Fruit fly (Drosophila melanogaster) whole organism, embryonic: ENCODE measurements around the gene CG31313.

ENCODE experiments used
- Adf1 ChIP-seq: fragments of 200-800 bp; sonication (Bioruptor generic); IDR thresholded peaks from 2 replicates; pipeline ENCODE4 v1.3.6; 2022; ENCODE audit warnings: missing biosample characterization, missing genetic modification characterization
- Bgb ChIP-seq: fragments of 200-800 bp; sonication (Bioruptor generic); IDR thresholded peaks from 2 replicates; pipeline ENCODE4 v1.3.6; 2022; ENCODE audit warnings: missing biosample characterization, missing genetic modification characterization; ENCODE audit not compliant: partially characterized antibody
- CG10321 ChIP-seq: fragments of 200-800 bp; sonication (Bioruptor generic); IDR thresholded peaks from 2 replicates; pipeline ENCODE4 v1.3.6; 2022; ENCODE audit warnings: missing biosample characterization, missing genetic modification characterization
- CG10366 ChIP-seq: fragments of 200-800 bp; sonication (Bioruptor generic); IDR thresholded peaks from 2 replicates; pipeline ENCODE4 v1.3.6; 2022; ENCODE audit warnings: missing biosample characterization, missing genetic modification characterization
- CG10979 ChIP-seq: fragments of 200-800 bp; sonication (Bioruptor generic); optimal IDR thresholded peaks from 2 replicates; lab custom pipeline; 2018; ENCODE audit warnings: missing biosample characterization, mild to moderate bottlenecking, missing genetic modification characterization, moderate library complexity
- CG12942 ChIP-seq: fragments of 200-800 bp; sonication (Bioruptor generic); optimal IDR thresholded peaks from 3 replicates; lab custom pipeline; 2016; ENCODE audit warnings: missing biosample characterization, missing genetic modification characterization
- CG16779 ChIP-seq: fragments of 200-800 bp; sonication (Bioruptor generic); IDR thresholded peaks from 2 replicates; pipeline ENCODE4 v1.3.6; 2022; ENCODE audit warnings: missing biosample characterization, missing genetic modification characterization
- CG17802 ChIP-seq: fragments of 200-800 bp; sonication (Bioruptor generic); optimal IDR thresholded peaks from 2 replicates; lab custom pipeline; 2018; ENCODE audit warnings: missing biosample characterization, mild to moderate bottlenecking, missing genetic modification characterization, moderate library complexity
- CG1792 ChIP-seq: fragments of 200-800 bp; sonication (Bioruptor generic); optimal IDR thresholded peaks from 2 replicates; lab custom pipeline; 2016; ENCODE audit warnings: missing biosample characterization, missing genetic modification characterization
- CG2120 ChIP-seq: fragments of 200-800 bp; sonication (Bioruptor generic); optimal IDR thresholded peaks from 3 replicates; lab custom pipeline; 2016; ENCODE audit warnings: missing biosample characterization, missing genetic modification characterization
- CG3065 ChIP-seq: fragments of 200-800 bp; sonication (Bioruptor generic); optimal IDR thresholded peaks from 2 replicates; lab custom pipeline; 2016; ENCODE audit warnings: missing biosample characterization, missing genetic modification characterization
- CG34422 ChIP-seq: fragments of 200-800 bp; sonication (Bioruptor generic); IDR thresholded peaks from 3 replicates; pipeline ENCODE4 v1.3.6; 2022; ENCODE audit warnings: missing biosample characterization, missing genetic modification characterization
- CG3726 ChIP-seq: fragments of 200-800 bp; sonication (Bioruptor generic); IDR thresholded peaks from 3 replicates; pipeline ENCODE4, ENCODE4 v1.3.6; 2022; ENCODE audit warnings: missing biosample characterization, missing genetic modification characterization
- CG4820 ChIP-seq: fragments of 200-800 bp; sonication (Bioruptor generic); optimal IDR thresholded peaks from 3 replicates; lab custom pipeline; 2016; ENCODE audit warnings: missing biosample characterization, missing genetic modification characterization
- CG7271 ChIP-seq: fragments of 200-800 bp; sonication (Bioruptor generic); optimal IDR thresholded peaks from 2 replicates; lab custom pipeline; 2018; ENCODE audit warnings: missing biosample characterization, mild to moderate bottlenecking, missing genetic modification characterization, moderate library complexity
- CG7839 ChIP-seq: fragments of 200-800 bp; sonication (Bioruptor generic); optimal IDR thresholded peaks from 3 replicates; lab custom pipeline; 2018; ENCODE audit warnings: missing biosample characterization, mild to moderate bottlenecking, missing genetic modification characterization, moderate library complexity
- CG8089 ChIP-seq: fragments of 200-800 bp; sonication (Bioruptor generic); optimal IDR thresholded peaks from 3 replicates; lab custom pipeline; 2016; ENCODE audit warnings: missing biosample characterization, missing genetic modification characterization
- CG9727 ChIP-seq: fragments of 200-800 bp; sonication (Bioruptor generic); optimal IDR thresholded peaks from 3 replicates; lab custom pipeline; 2017; ENCODE audit warnings: missing biosample characterization, mild to moderate bottlenecking, missing genetic modification characterization
- CkIIα-i1 ChIP-seq: fragments of 200-800 bp; sonication (Bioruptor generic); IDR thresholded peaks from 2 replicates; pipeline ENCODE4 v1.3.6; 2022; ENCODE audit warnings: missing biosample characterization, missing genetic modification characterization
- Dbx ChIP-seq: fragments of 200-800 bp; sonication (Bioruptor generic); IDR thresholded peaks from 3 replicates; pipeline ENCODE4 v1.3.6; 2022; ENCODE audit warnings: missing biosample characterization, missing genetic modification characterization
- Drgx ChIP-seq: fragments of 200-800 bp; sonication (Bioruptor generic); IDR thresholded peaks from 2 replicates; pipeline ENCODE4 v1.3.6; 2022; ENCODE audit warnings: missing biosample characterization, missing genetic modification characterization
- GATAe ChIP-seq: fragments of 200-800 bp; sonication (Bioruptor generic); conservative IDR thresholded peaks from 2 replicates; pipeline ENCODE4 v1.3.6; 2022; ENCODE audit warnings: missing biosample characterization, missing genetic modification characterization
- HLH54F ChIP-seq: fragments of 200-800 bp; sonication (Bioruptor generic); optimal IDR thresholded peaks from 3 replicates; lab custom pipeline; 2016; ENCODE audit warnings: missing biosample characterization, missing genetic modification characterization
- HLHmδ ChIP-seq: fragments of 200-800 bp; sonication (Bioruptor generic); optimal IDR thresholded peaks from 2 replicates; lab custom pipeline; 2018; ENCODE audit warnings: missing biosample characterization, mild to moderate bottlenecking, missing genetic modification characterization, moderate library complexity
- Optix ChIP-seq: fragments of 200-800 bp; sonication (Bioruptor generic); IDR thresholded peaks from 3 replicates; pipeline ENCODE4 v1.3.6; 2022; ENCODE audit warnings: missing biosample characterization, missing genetic modification characterization
- Ravus ChIP-seq: fragments of 200-800 bp; sonication (Bioruptor generic); IDR thresholded peaks from 2 replicates; pipeline ENCODE4 v1.3.6; 2022; ENCODE audit warnings: missing biosample characterization, missing genetic modification characterization
- Trl ChIP-seq, 3 experiments: fragments of >200 bp in 2 of 3; fragments of 200-800 bp in 1 of 3; sonication (Bioruptor generic) in 1 of 3; optimal IDR thresholded peaks; 2 replicates in 1 of 3; 3 replicates in 2 of 3; lab custom pipeline; 2016 to 2017; ENCODE audit warnings: missing biosample characterization in 1 of 3, missing genetic modification characterization in 1 of 3
- amos ChIP-seq: fragments of 200-800 bp; sonication (Bioruptor generic); IDR thresholded peaks from 2 replicates; pipeline ENCODE4 v1.3.6; 2022; ENCODE audit warnings: missing biosample characterization, missing genetic modification characterization; ENCODE audit not compliant: partially characterized antibody
- ci ChIP-seq: fragments of 200-800 bp; sonication (Bioruptor generic); IDR thresholded peaks from 3 replicates; pipeline ENCODE4 v1.3.6; 2022; ENCODE audit warnings: missing biosample characterization, missing genetic modification characterization
- crol ChIP-seq: fragments of 200-800 bp; sonication (Bioruptor generic); IDR thresholded peaks from 2 replicates; pipeline ENCODE4 v1.3.6; 2022; ENCODE audit warnings: missing biosample characterization, missing genetic modification characterization
- crp ChIP-seq, 2 experiments: fragments of 200-800 bp; sonication (Bioruptor generic); optimal IDR thresholded peaks; 2 replicates in 1 of 2; 3 replicates in 1 of 2; lab custom pipeline; 2017; ENCODE audit warnings: missing biosample characterization in 2 of 2, missing genetic modification characterization in 2 of 2, mild to moderate bottlenecking in 1 of 2, moderate library complexity in 1 of 2
- cwo ChIP-seq: fragments of 200-800 bp; sonication (Bioruptor generic); optimal IDR thresholded peaks from 3 replicates; lab custom pipeline; 2017; ENCODE audit warnings: missing biosample characterization, missing genetic modification characterization, mild to moderate bottlenecking, moderate library complexity, missing genetic modification reagents
- dpn ChIP-seq, 2 experiments: fragments of 200-800 bp; sonication (Bioruptor generic); optimal IDR thresholded peaks; 3 replicates each; lab custom pipeline; 2016; ENCODE audit warnings: missing biosample characterization in 2 of 2, missing genetic modification characterization in 2 of 2
- ftz-f1 ChIP-seq: fragments of 200-800 bp; sonication (Bioruptor generic); optimal IDR thresholded peaks from 2 replicates; lab custom pipeline; 2016; ENCODE audit warnings: missing biosample characterization, missing genetic modification characterization
- gcm ChIP-seq: fragments of 200-800 bp; sonication (Bioruptor generic); optimal IDR thresholded peaks from 2 replicates; lab custom pipeline; 2019; ENCODE audit warnings: missing biosample characterization, mild to moderate bottlenecking, missing genetic modification characterization, moderate library complexity
- h ChIP-seq: fragments of >200 bp; optimal IDR thresholded peaks from 2 replicates; lab custom pipeline; 2017
- knrl ChIP-seq: fragments of 200-800 bp; sonication (Bioruptor generic); IDR thresholded peaks from 3 replicates; pipeline ENCODE4 v1.3.6; 2022; ENCODE audit warnings: missing biosample characterization, missing genetic modification characterization; ENCODE audit not compliant: partially characterized antibody
- luna ChIP-seq: fragments of 200-800 bp; sonication (Bioruptor generic); optimal IDR thresholded peaks from 2 replicates; lab custom pipeline; 2016; ENCODE audit warnings: missing biosample characterization, missing genetic modification characterization
- odd ChIP-seq: fragments of 200-800 bp; sonication (Bioruptor generic); optimal IDR thresholded peaks from 2 replicates; lab custom pipeline; 2017; ENCODE audit warnings: missing biosample characterization, mild to moderate bottlenecking, missing genetic modification characterization
- ranshi ChIP-seq: fragments of 200-800 bp; sonication (Bioruptor generic); IDR thresholded peaks from 2 replicates; pipeline ENCODE4 v1.3.6; 2022; ENCODE audit warnings: missing biosample characterization, missing genetic modification characterization
- rib ChIP-seq: fragments of 200-800 bp; sonication (Bioruptor generic); IDR thresholded peaks from 2 replicates; pipeline ENCODE4 v1.3.6; 2022; ENCODE audit warnings: missing biosample characterization, missing genetic modification characterization
- sug ChIP-seq: fragments of 200-800 bp; optimal IDR thresholded peaks from 2 replicates; lab custom pipeline; 2019; ENCODE audit warnings: missing biosample characterization, mild to moderate bottlenecking, missing genetic modification characterization, moderate library complexity
- tin ChIP-seq: fragments of 200-800 bp; sonication (Bioruptor generic); optimal IDR thresholded peaks from 3 replicates; lab custom pipeline; 2016; ENCODE audit warnings: missing biosample characterization, missing genetic modification characterization
- tna ChIP-seq: fragments of 200-800 bp; sonication (Bioruptor generic); IDR thresholded peaks from 2 replicates; pipeline ENCODE4 v1.3.6; 2022; ENCODE audit warnings: missing biosample characterization, missing genetic modification characterization; ENCODE audit not compliant: partially characterized antibody
- yki ChIP-seq: fragments of >200 bp; optimal IDR thresholded peaks from 3 replicates; lab custom pipeline; 2018
- zen2 ChIP-seq: fragments of 200-800 bp; sonication (Bioruptor generic); IDR thresholded peaks from 3 replicates; pipeline ENCODE4 v1.3.6; 2022; ENCODE audit warnings: missing biosample characterization, missing genetic modification characterization; ENCODE audit not compliant: partially characterized antibody

CG31313 gene

dm6 chr3R:14558383-14558883, 8.8 kb downstream of the CG31313 start (continued):
- peak; percentile 96 for TF ChIP-seq CG2120
- TF ChIP-seq gcm (GFP tag; lab: Kevin White, UChicago) = peak; percentile 91
- TF ChIP-seq h (lab: Kevin White, UChicago) = no peak
- TF ChIP-seq CG10366 (GFP tag; lab: Robert Waterston, UW) = peak; percentile 78
- peak; percentile 65; the same call in 2 of the 3 replicates for TF ChIP-seq CG3726 (GFP tag; lab: Robert Waterston, UW)
- peak; percentile 78 for TF ChIP-seq luna
- peak; percentile 93 for TF ChIP-seq ftz-f1
- TF ChIP-seq CG1792 (GFP tag; lab: Kevin White, UChicago) = peak; percentile 83
- no peak for TF ChIP-seq yki (lab: Kevin White, UChicago)
- peak; percentile 86 for TF ChIP-seq CG12942 (GFP tag; lab: Kevin White, UChicago)
- TF ChIP-seq odd (GFP tag; lab: Kevin White, UChicago) = peak; percentile 95

dm6 chr3R:14557480-14558354, 9.5 kb downstream of the CG31313 start, which contains the start of gene Pde6:
TSS of gene Pde6 (minus strand) at chr3R:14558304.
- TF ChIP-seq zen2 = peak; percentile 51; the same call in 1 of the 3 replicates
- peak; percentile 54 for TF ChIP-seq Ravus (GFP tag; lab: Robert Waterston, UW)
- TF ChIP-seq knrl (GFP tag; lab: Robert Waterston, UW) = 0 out of 3 replicates have a peak, but pooled peaks have one; percentile 13
- 0 out of 3 replicates have a peak, but pooled peaks have one; percentile 35 for TF ChIP-seq Optix
- no peak for TF ChIP-seq CG17802
- TF ChIP-seq cwo = peak; percentile 99
- TF ChIP-seq CG4820 (GFP tag; lab: Kevin White, UChicago) = no peak
- peak; percentile 92 for TF ChIP-seq crol (GFP tag; lab: Robert Waterston, UW)
- TF ChIP-seq CG7271 (tag; lab: Kevin White, UChicago) = no peak
- peak; percentile 70; the same call in 1 of the 2 replicates for TF ChIP-seq rib (GFP tag; lab: Robert Waterston, UW)
- TF ChIP-seq dpn (GFP tag; optimal IDR thresholded peaks at IDR 0.05; lab: Kevin White, UChicago) = no peak
- no peak for TF ChIP-seq CG8089
- no peak for TF ChIP-seq HLH54F
- no peak for TF ChIP-seq CkIIα-i1 (GFP tag; lab: Robert Waterston, UW)
- TF ChIP-seq CG9727 (GFP tag; lab: Kevin White, UChicago) = no peak
- TF ChIP-seq CG10979 = no peak
- TF ChIP-seq HLHmδ = peak; percentile 33
- TF ChIP-seq tna (GFP tag; lab: Robert Waterston, UW) = 0 out of 2 replicates have a peak, but pooled peaks have one; percentile 30
- TF ChIP-seq Bgb (GFP tag; lab: Robert Waterston, UW) = peak; percentile 66; the same call in 1 of the 2 replicates
- no peak for TF ChIP-seq CG10321 (GFP tag; lab: Robert Waterston, UW)
- TF ChIP-seq CG3065 (GFP tag; lab: Kevin White, UChicago) = peak; percentile 86
- TF ChIP-seq ci = peak; percentile 64; the same call in 2 of the 3 replicates
- TF ChIP-seq Adf1 (GFP tag; lab: Robert Waterston, UW) = peak; percentile 16; the same call in 1 of the 2 replicates
- TF ChIP-seq CG16779 (GFP tag; lab: Robert Waterston, UW) = peak; percentile 79; the same call in 1 of the 2 replicates
- no peak for TF ChIP-seq CG7839 (tag; lab: Kevin White, UChicago)
- TF ChIP-seq Drgx (GFP tag; lab: Robert Waterston, UW) = peak; percentile 80
- TF ChIP-seq Trl (optimal IDR thresholded peaks at IDR 0.05; lab: Kevin White, UChicago) = peak; percentile 79 to 93
- TF ChIP-seq Trl (GFP tag; optimal IDR thresholded peaks at IDR 0.05; lab: Kevin White, UChicago) = no peak
- no peak for TF ChIP-seq tin (GFP tag; lab: Kevin White, UChicago)
- TF ChIP-seq ranshi (GFP tag; lab: Robert Waterston, UW) = peak; percentile 24; the same call in 1 of the 2 replicates
- peak in 1 of 2 experiments; percentile 26 for TF ChIP-seq crp (GFP tag; optimal IDR thresholded peaks at IDR 0.05; lab: Kevin White, UChicago)
- TF ChIP-seq GATAe (GFP tag; lab: Robert Waterston, UW) = 0 out of 2 replicates have a peak, but pooled peaks have one; percentile 19
- TF ChIP-seq sug (tag; lab: Kevin White, UChicago) = peak; percentile 85
- peak; percentile 21; the same call in 1 of the 3 replicates for TF ChIP-seq CG34422 (GFP tag; lab: Robert Waterston, UW)
- TF ChIP-seq yki (lab: Kevin White, UChicago) = peak; percentile 16
- 0 out of 3 replicates have a peak, but pooled peaks have one; percentile 8 for TF ChIP-seq Dbx
- peak; percentile 26; the same call in 1 of the 2 replicates for TF ChIP-seq amos
